Fruit fly (Drosophila melanogaster): ENCODE data around the gene CG16704.

CG16704 gene

DNA sequence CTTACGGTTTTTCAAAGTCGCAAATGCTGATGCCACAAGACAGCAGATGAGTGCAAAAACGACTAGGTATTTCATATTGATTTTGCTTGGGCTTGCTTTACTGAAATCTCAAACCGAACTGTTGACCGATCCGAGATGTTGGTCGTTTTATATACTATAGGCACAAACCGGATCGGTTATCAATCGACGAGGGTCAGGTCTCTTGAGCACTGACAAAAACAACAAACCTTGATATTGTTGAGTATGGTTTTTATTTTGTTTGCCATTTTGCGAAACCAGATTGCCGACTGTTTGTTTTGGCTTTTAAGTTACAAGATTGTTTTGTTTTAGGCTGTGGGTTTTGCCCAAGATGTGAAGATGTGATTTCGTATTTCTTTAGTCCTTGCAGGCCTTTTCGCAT, at the start of gene CG16704:
Gene CG16704 (minus strand): TSS at position 122 of the 400 bp plus-strand sequence.
- no peak for TF ChIP-seq CG17801 (GFP tag; optimal IDR thresholded peaks at IDR 0.05; ENCODE audit: partially characterized antibody)

DNA sequence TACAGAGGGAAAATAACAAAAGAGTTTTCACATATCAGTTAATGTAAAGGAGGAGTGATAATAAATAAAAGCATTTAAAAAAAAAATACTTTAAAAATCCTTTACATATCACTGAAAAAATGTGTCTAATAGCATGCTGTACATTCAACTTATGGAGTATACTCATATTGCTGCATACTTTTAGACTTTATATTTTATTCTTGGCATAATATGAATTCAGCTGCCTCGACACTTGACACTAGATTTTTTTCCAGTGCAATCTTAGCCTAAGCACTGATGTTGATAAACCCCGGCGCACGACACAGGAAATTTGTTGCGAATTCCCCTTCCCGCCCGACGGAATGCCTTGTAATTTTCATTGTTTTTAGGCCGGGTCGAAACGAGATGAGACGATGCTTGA, 48.1 kb upstream of the CG16704 start:
- TF ChIP-seq CG17801 (GFP tag; optimal IDR thresholded peaks at IDR 0.05; ENCODE audit: partially characterized antibody), result no peak

DNA sequence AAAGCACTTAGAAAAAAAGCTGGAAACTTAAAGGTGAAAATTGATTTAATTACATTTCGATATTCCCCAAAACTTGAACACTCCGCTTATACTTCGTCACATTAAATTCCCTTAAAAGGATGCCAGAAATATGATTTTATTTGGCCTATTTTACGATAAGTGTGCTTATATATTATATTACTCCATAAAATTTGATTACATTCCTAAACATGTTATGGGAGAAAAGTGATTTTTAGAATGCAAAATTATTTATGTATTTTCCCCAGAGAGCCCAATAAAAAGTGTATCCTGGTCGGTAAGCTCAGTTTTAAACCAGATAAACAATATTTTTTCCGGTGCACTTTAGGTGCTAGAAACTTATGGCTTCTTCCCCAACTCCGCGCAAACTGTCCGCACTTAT, 45.3 kb upstream of the CG16704 start:
- no peak for TF ChIP-seq CG17801 (GFP tag; optimal IDR thresholded peaks at IDR 0.05; ENCODE audit: partially characterized antibody)

DNA sequence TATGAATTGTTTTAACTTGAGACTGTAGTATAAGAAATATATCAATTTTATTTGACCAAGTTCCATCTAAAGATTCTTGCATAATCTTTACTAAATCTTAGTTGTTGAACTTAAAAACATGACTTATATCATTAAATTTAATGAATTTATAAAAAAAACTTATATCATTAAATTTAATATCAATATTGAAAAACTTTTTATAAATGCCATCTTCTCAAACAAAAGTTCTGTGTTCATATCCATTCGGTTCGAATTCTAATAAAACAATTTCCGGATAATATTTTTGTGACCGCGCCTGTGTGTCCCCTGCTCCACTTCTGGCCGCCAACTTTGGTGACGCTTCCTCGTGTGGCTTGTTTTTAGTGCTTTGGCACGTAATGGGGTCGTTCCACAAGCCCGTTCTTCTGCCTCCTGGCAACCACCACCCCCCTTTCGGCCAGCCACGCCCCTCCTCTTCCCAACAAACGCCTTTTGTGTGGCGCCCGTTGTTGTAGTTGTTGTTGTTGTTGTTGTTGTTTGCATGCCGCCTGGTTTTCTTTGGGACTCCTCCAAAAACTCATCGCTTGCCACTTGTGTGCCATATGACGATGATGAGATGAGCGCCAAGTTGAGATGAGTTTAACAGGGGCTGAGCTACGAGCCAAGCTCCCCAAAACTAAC, 44.7 kb upstream of the CG16704 start:
- no peak for TF ChIP-seq CG17801 (GFP tag; optimal IDR thresholded peaks at IDR 0.05; ENCODE audit: partially characterized antibody)

DNA sequence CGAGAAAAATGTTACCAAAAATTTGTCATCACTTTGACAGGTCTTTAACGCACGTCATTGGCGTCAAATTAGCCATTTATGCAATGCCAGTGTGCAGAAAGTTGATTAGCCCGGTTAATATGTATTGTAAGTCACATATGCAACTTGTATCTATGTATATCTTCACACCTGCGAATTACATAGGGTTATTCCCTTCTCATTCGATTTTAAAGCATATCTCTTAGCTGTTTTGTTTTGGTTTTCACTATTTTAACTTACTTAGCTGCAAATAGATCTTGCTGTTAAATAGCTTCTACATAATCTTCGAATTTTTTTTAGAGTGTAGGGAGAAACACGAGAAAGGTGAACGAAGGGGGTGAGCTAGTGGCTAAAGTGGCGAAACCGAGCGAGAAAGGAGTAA, 38.7 kb upstream of the CG16704 start:
- no peak for TF ChIP-seq CG17801 (GFP tag; optimal IDR thresholded peaks at IDR 0.05; ENCODE audit: partially characterized antibody)

DNA sequence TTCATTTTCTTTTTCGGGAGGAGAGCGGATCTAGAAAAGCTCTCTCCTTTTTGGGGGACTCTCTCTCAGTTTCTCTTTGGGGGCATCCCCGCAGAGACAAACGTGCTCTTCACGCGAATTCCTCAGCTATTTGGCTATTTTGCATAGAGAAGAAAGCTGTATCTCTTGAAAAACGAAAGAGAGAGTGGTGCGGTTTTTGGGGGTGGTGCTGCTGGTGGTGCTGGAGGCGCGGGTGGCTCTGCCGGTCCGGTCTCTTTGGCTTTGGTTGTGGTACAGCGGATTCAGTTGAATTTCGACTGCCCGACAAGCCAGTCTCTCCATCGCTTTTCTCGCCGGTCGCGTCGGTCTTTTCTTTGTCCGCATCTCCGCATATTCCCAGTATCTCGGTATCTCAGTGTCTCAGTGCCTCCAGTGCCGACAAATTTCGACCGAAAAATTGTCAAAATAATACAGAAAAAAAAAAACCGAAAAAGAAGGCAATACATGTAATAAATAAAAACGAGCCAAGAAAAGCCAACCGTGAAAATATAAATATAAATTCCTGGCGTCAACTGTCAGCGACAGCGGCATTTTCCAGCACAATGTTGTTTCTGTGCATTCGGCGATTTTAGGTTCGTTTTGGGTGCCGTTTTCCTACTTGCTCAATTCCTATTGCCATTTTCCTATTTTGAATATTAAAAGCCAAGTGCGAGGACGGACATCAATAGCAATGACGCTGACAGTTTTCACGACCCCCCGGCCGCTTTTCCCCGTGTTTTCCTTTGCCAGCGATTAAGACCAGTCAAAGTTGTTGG, 38.0 kb upstream of the CG16704 start, which contains the start of gene CG10019:
Gene CG10019 (plus strand): TSS at position 285 of the 794 bp plus-strand sequence.
- no peak for TF ChIP-seq CG17801 (GFP tag; optimal IDR thresholded peaks at IDR 0.05; ENCODE audit: partially characterized antibody)

DNA sequence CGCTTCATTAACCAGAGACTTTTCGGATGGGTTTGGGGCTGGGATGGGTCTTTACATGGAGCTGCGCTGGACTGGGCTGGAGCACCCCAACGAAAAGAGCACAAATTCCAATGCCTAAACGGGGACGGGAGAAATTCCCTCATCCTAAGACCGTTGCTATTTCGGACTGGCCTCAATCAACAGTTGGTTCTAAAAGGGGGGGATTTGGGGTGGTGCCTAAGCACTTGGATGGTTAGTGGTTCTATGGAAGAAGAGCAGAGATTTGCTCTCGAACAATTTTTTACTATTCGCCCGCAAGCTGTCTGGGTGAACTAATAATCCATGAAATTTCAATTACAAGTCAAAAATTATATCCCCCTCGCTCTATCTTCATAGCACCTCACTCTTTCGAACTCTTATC, 37.2 kb upstream of the CG16704 start:
- no peak for TF ChIP-seq CG17801 (GFP tag; optimal IDR thresholded peaks at IDR 0.05; ENCODE audit: partially characterized antibody)

DNA sequence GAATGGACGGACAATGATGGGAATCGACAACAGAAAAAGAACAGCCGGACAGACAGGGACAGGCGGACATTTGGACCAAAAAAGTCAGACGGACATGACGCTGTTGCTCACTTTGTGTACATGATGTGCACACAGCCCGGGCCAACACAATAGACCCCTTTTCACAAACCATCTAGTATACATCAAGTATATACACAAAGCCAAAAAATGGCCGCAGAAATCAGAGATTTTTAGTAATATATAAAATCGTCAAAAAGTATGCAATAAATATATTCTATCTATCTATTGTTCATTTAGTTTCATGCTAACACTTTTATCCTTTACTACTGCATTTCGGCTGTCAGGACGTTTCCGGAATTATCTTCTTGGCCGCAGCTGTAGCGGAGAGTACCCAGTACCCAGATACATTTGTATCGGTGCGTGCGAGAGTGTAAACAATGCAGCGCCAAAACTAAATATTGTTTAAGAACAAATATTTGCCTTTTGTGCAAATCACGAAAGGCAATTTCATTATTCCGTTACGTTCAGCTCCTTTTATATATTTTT, 27.1 kb upstream of the CG16704 start:
- TF ChIP-seq CG17801 (GFP tag; optimal IDR thresholded peaks at IDR 0.05; ENCODE audit: partially characterized antibody), result no peak

DNA sequence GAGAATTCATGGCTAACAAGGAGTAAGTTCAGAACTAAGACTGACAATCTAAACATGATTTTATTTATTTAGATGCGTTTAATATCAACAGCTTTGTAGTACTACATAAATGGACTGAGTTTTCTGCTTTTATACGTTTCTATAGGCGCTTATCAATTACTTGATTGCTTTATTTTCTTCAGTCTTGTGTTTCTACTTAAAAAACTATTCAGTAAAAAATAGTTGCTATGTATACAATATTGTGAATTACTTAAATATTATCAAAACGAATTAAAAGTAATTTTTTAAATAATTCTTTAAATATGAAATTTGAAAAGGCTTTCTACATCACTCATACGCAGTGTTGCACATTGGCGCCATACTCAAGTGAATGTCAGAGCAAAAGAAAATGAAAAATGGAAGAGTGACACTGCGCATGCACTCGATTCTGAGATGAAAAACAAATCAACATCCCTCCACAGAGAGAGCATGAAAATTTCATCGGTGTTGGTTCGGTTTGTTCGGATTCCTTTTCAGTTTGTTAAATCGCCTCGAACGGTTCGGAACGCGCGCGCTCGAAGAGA, 25.4 kb upstream of the CG16704 start, which contains the start of the genes lectin-24A and Shaw:
Gene lectin-24A (minus strand): TSS at position 101 of the 563 bp plus-strand sequence.
Gene Shaw (plus strand): TSS at position 513 of the 563 bp plus-strand sequence.
- no peak for TF ChIP-seq CG17801 (GFP tag; optimal IDR thresholded peaks at IDR 0.05; ENCODE audit: partially characterized antibody)

DNA sequence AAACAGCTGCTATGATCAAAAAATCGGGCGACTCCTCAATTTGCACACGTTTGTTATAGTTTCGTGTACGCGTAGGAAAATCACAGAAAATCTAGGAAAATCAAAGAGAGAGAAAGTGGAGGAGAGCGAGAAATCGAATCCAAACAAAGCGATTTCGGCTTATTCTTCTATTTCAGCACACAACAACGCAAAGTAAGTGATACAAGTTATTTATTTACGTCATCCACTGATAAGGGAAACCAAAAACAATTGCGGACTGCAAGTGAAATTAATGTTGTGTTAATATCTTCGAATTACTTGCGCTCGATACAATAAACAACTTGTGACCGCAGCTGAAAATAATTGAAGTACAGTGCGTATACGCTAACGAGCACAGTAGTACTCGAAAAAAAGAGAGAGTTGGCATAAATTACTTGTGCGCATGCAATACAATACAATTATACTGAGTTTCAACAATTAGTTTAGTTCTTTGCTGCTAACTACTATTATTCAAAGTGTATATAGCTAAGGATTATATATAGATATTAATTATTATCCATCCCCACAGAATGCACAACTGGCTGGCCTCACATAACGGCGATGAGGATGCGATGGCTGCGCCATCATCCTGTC, 21.3 kb upstream of the CG16704 start:
- TF ChIP-seq CG17801 (GFP tag; optimal IDR thresholded peaks at IDR 0.05; ENCODE audit: partially characterized antibody), result no peak

DNA sequence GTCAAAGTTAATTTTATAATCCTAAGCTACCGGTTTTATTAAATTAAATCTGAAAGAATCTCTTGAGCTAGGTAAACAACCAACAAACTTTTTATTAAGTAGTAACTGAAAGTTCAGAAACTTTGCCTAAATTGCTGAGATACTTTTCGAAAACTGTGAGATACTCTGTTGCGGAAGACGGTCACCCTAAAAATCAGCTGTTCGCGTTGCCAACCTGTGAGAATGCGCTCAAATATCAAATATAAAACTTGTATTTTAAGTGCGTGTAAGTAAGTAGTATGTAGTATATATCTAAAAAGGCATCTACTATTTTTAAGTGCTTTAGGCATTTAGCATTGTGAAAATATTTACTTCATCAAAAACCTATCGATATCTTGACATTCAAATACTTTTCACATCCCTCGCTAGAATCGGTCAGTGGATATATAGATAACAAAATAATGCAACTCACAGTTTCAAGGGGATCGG, 20.6 kb upstream of the CG16704 start, which contains the start of the genes CG31955 and CG2818:
Gene CG31955 (minus strand): TSS at position 157 of the 468 bp plus-strand sequence.
Gene CG2818 (plus strand): TSS at position 412 of the 468 bp plus-strand sequence.
- TF ChIP-seq CG17801 (GFP tag; optimal IDR thresholded peaks at IDR 0.05; ENCODE audit: partially characterized antibody), result no peak

DNA sequence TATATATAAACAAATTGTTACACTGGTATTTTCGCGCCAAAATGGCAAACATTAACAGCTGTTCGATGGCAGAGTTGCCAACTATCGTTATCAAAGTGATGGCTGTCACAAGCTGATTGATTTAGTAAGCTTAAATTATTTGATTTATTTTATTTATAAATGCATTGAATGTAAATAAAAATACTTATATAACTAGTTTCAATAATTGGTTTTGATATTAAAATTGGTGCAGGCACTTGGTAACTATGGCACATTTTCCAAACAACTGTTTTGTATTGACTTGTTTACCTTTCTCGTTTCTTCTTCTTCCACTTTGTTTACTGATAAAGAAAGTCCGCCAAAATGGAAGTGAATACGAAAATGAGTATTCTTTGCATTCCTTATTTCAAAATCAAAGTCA, 19.3 kb upstream of the CG16704 start, which contains the start of gene cutlet:
Gene cutlet (minus strand): TSS at position 84 of the 400 bp plus-strand sequence.
- TF ChIP-seq CG17801 (GFP tag; optimal IDR thresholded peaks at IDR 0.05; ENCODE audit: partially characterized antibody), result peak; percentile 18

DNA sequence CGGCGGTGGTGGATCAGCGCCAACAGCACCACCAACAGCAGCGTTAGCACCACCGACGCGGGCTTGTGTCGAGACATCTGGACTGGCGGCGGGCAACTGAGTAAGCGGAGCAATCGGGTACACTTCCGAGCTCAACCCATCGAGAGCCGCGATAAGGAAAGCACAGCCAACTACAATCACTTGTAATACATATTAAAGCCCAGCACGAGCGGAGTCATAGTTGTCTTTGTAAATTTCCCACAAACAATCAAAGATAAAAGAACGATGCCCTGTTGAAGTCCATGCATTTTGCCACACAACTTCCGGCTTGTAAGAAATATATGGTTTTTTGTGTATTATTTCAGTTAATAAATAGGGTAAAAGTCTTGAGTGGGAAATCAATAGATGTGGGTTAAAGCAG, 14.6 kb upstream of the CG16704 start, which contains the start of gene CG31777:
Gene CG31777 (minus strand): TSS at position 101 of the 400 bp plus-strand sequence.
- TF ChIP-seq CG17801 (GFP tag; optimal IDR thresholded peaks at IDR 0.05; ENCODE audit: partially characterized antibody), result no peak

DNA sequence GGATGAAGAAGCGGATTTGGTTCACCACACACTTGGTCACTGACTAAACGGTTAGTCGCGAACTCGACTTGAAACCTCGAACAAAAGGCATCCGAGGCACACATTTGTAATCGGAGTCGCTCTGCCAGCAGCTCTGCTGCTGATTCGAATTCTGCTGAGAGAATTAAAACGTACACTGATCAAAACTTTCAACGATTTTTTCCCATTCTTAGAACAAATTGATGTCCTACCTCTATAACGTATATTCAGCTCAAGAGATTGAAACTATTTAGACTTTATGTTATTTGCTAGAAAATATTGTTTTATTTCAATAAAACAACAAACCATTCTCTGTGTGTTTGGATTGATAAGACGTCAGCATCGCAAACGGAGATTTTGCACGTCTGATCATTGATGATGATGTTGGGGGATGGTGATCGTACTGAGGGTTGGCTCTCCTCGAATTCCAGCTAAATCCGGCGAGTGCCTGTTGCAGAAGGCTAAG, 13.1 kb upstream of the CG16704 start, which contains the start of gene CG31778:
Gene CG31778 (minus strand): TSS at position 51 of the 484 bp plus-strand sequence.
- TF ChIP-seq CG17801 (GFP tag; optimal IDR thresholded peaks at IDR 0.05; ENCODE audit: partially characterized antibody), result no peak

All from ovary, adult (tissue).